Worm (Caenorhabditis elegans): ENCODE results near the gene T22F7.1.

DNA sequence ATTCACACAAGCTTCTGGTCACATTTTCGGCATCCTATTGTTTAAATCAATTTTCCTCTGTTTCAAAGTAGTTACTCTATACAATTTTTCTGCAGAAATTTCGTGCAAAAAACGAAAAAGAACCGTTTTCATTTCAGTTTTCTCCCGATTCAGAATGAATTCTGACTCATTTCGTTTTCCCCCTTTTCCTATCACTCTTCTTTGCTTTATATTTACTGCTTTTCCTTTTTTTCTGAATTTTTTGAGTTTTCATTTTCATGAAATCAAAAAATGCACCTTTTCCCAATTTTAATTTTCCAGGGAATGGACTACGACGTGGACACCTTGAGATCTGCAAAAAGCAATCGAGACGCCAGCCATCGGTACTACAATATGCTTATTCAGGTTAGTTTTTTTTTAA is 13.8 kb downstream of the T22F7.1 start, which contains the start of gene B0353.1:
- no peak for TF ChIP-seq die-1 (tag; optimal IDR thresholded peaks at IDR 0.05)
- no peak for TF ChIP-seq ceh-91 (GFP tag; IDR thresholded peaks at IDR 0.05)
- TF ChIP-seq lin-35 (GFP tag; optimal IDR thresholded peaks at IDR 0.05), result no peak
- no peak for TF ChIP-seq ama-1 (optimal IDR thresholded peaks at IDR 0.05)
- no peak for TF ChIP-seq ama-1 (GFP tag; optimal IDR thresholded peaks at IDR 0.05)
- TF ChIP-seq hmg-20 (GFP tag; IDR thresholded peaks at IDR 0.05), result no peak
- TF ChIP-seq snpc-3.4 (tag; optimal IDR thresholded peaks at IDR 0.05), result no peak

Data from whole organism, young adult.